Worm (Caenorhabditis elegans) whole organism, early embryonic: Measurements from ENCODE around the gene C06A1.3.

ENCODE experiments used
- B0310.2 ChIP-seq: sonication (generic microtip); optimal IDR thresholded peaks from 2 replicates; lab custom pipeline; 2016; ENCODE audit warnings: mild to moderate bottlenecking, missing genetic modification characterization, missing compliant biosample characterization
- F13C5.2 ChIP-seq: sonication (generic microtip); optimal IDR thresholded peaks from 2 replicates; lab custom pipeline; 2017; ENCODE audit warnings: mild to moderate bottlenecking, missing genetic modification characterization, inconsistent platforms, missing compliant biosample characterization
- aly-1 ChIP-seq: sonication (generic microtip); optimal IDR thresholded peaks from 2 replicates; lab custom pipeline; 2016; ENCODE audit warnings: missing genetic modification characterization, missing compliant biosample characterization
- ama-1 ChIP-seq: fragments of 150-350 bp; optimal IDR thresholded peaks from 2 replicates; lab custom pipeline; 2014
- ceh-13 ChIP-seq: fragments of 200-800 bp; sonication (Bioruptor generic); optimal IDR thresholded peaks from 2 replicates; lab custom pipeline; 2018; ENCODE audit warnings: mild to moderate bottlenecking, missing genetic modification characterization, missing compliant biosample characterization
- ceh-36 ChIP-seq: sonication (generic microtip); optimal IDR thresholded peaks from 2 replicates; lab custom pipeline; 2016; ENCODE audit warnings: missing genetic modification characterization, inconsistent platforms, missing compliant biosample characterization
- ets-7 ChIP-seq: sonication (generic microtip); optimal IDR thresholded peaks from 2 replicates; lab custom pipeline; 2016; ENCODE audit warnings: missing genotype, missing genetic modification characterization, missing compliant biosample characterization
- flt-1 ChIP-seq: fragments of 200-800 bp; sonication (Bioruptor generic); IDR thresholded peaks from 2 replicates; pipeline ENCODE4 v1.3.6; 2022; ENCODE audit warnings: missing genetic modification characterization, missing compliant biosample characterization
- hmbx-1 ChIP-seq: sonication (generic microtip); optimal IDR thresholded peaks from 2 replicates; lab custom pipeline; 2016; ENCODE audit warnings: mild to moderate bottlenecking, missing genetic modification characterization, missing compliant biosample characterization
- hmg-4 ChIP-seq: fragments of 200-800 bp; sonication (Bioruptor generic); optimal IDR thresholded peaks from 2 replicates; lab custom pipeline; 2018; ENCODE audit warnings: mild to moderate bottlenecking, missing genetic modification characterization, missing compliant biosample characterization
- hnd-1 ChIP-seq: sonication (generic microtip); optimal IDR thresholded peaks from 2 replicates; lab custom pipeline; 2016; ENCODE audit warnings: missing genetic modification characterization, missing compliant biosample characterization
- pes-1 ChIP-seq: fragments of 200-800 bp; sonication (Bioruptor generic); IDR thresholded peaks from 2 replicates; pipeline ENCODE4 v1.3.6; 2022; ENCODE audit warnings: missing genetic modification reagents, missing genetic modification characterization, missing compliant biosample characterization
- scrt-1 ChIP-seq: fragments of 200-800 bp; sonication (Bioruptor generic); IDR thresholded peaks from 2 replicates; pipeline ENCODE4 v1.3.6; 2022; ENCODE audit warnings: missing genetic modification characterization, missing compliant biosample characterization
- sea-1 ChIP-seq: fragments of 200-800 bp; sonication (Bioruptor generic); conservative IDR thresholded peaks from 2 replicates; pipeline ENCODE4 v1.3.6; 2022; ENCODE audit warnings: missing genetic modification characterization, missing compliant biosample characterization
- tbx-11 ChIP-seq: fragments of 200-800 bp; sonication (Bioruptor generic); IDR thresholded peaks from 2 replicates; pipeline ENCODE4 v1.3.6; 2022; ENCODE audit warnings: missing genetic modification characterization, missing compliant biosample characterization
- tbx-37 ChIP-seq: fragments of 200-800 bp; sonication (Bioruptor generic); conservative IDR thresholded peaks from 2 replicates; pipeline ENCODE4 v1.3.6; 2022; ENCODE audit warnings: missing genetic modification reagents, missing genetic modification characterization, missing compliant biosample characterization
- tra-4 ChIP-seq: sonication (generic microtip); optimal IDR thresholded peaks from 2 replicates; lab custom pipeline; 2017; ENCODE audit warnings: missing genetic modification characterization, missing compliant biosample characterization

C06A1.3 gene

ce11 chrII:10550173-10550572 lies 21.9 kb upstream of the C06A1.3 start:
- no peak for TF ChIP-seq aly-1 (tag; lab: Kevin White, UChicago)
- TF ChIP-seq ama-1, result no peak
- TF ChIP-seq pes-1, result no peak
- TF ChIP-seq hnd-1 (tag; lab: Kevin White, UChicago), result no peak
- no peak for TF ChIP-seq F13C5.2 (tag; lab: Kevin White, UChicago)
- TF ChIP-seq tra-4 (tag; lab: Kevin White, UChicago), result no peak
- no peak for TF ChIP-seq hmbx-1 (tag; lab: Kevin White, UChicago)
- TF ChIP-seq ceh-36 (tag; lab: Kevin White, UChicago), result no peak
- TF ChIP-seq scrt-1 (GFP tag; lab: Robert Waterston, UW), result no peak
- no peak for TF ChIP-seq flt-1
- no peak for TF ChIP-seq ets-7 (tag; lab: Kevin White, UChicago)

- no peak for TF ChIP-seq F13C5.2 (tag; lab: Kevin White, UChicago)
- TF ChIP-seq tbx-11 (GFP tag; lab: Robert Waterston, UW), result no peak
- TF ChIP-seq pes-1, result no peak
- TF ChIP-seq flt-1, result no peak
- no peak for TF ChIP-seq ceh-13
- no peak for TF ChIP-seq hnd-1 (tag; lab: Kevin White, UChicago)
- TF ChIP-seq ceh-36 (tag; lab: Kevin White, UChicago), result no peak
- TF ChIP-seq sea-1 (GFP tag; lab: Robert Waterston, UW), result no peak
- TF ChIP-seq hmbx-1 (tag; lab: Kevin White, UChicago), result no peak
- TF ChIP-seq ets-7 (tag; lab: Kevin White, UChicago), result no peak
- TF ChIP-seq tbx-37 (GFP tag; lab: Robert Waterston, UW), result no peak
- TF ChIP-seq B0310.2, result no peak
- TF ChIP-seq tra-4 (tag; lab: Kevin White, UChicago), result no peak
- no peak for TF ChIP-seq scrt-1 (GFP tag; lab: Robert Waterston, UW)
- TF ChIP-seq ama-1, result no peak
- TF ChIP-seq aly-1 (tag; lab: Kevin White, UChicago), result no peak
- TF ChIP-seq hmg-4 (GFP tag; lab: Kevin White, UChicago), result no peak
Measured at ce11 chrII:10550872-10551647, 21.0 kb upstream of the C06A1.3 start.

ce11 chrII:10551985-10552736 lies 19.9 kb upstream of the C06A1.3 start:
- TF ChIP-seq sea-1 (GFP tag; lab: Robert Waterston, UW), result no peak
- TF ChIP-seq tbx-11 (GFP tag; lab: Robert Waterston, UW), result no peak
- no peak for TF ChIP-seq ceh-13
- no peak for TF ChIP-seq pes-1
- TF ChIP-seq tra-4 (tag; lab: Kevin White, UChicago), result no peak
- TF ChIP-seq ama-1, result no peak
- TF ChIP-seq hmbx-1 (tag; lab: Kevin White, UChicago), result no peak
- TF ChIP-seq tbx-37 (GFP tag; lab: Robert Waterston, UW), result no peak
- TF ChIP-seq aly-1 (tag; lab: Kevin White, UChicago), result no peak
- TF ChIP-seq B0310.2, result no peak
- no peak for TF ChIP-seq flt-1
- no peak for TF ChIP-seq ceh-36 (tag; lab: Kevin White, UChicago)
- TF ChIP-seq F13C5.2 (tag; lab: Kevin White, UChicago), result no peak
- no peak for TF ChIP-seq hnd-1 (tag; lab: Kevin White, UChicago)
- no peak for TF ChIP-seq hmg-4 (GFP tag; lab: Kevin White, UChicago)
- TF ChIP-seq ets-7 (tag; lab: Kevin White, UChicago), result no peak
- no peak for TF ChIP-seq scrt-1 (GFP tag; lab: Robert Waterston, UW)

- TF ChIP-seq ceh-13 (no peak), ceh-36 (tag; lab: Kevin White, UChicago) (no peak), flt-1 (no peak), aly-1 (tag; lab: Kevin White, UChicago) (no peak), scrt-1 (GFP tag; lab: Robert Waterston, UW) (no peak), F13C5.2 (tag; lab: Kevin White, UChicago) (no peak), tbx-37 (GFP tag; lab: Robert Waterston, UW) (no peak), B0310.2 (no peak), sea-1 (GFP tag; lab: Robert Waterston, UW) (no peak), pes-1 (no peak), hnd-1 (tag; lab: Kevin White, UChicago) (no peak), tra-4 (tag; lab: Kevin White, UChicago) (no peak), hmg-4 (GFP tag; lab: Kevin White, UChicago) (no peak), hmbx-1 (tag; lab: Kevin White, UChicago) (no peak), tbx-11 (GFP tag; lab: Robert Waterston, UW) (no peak)
Measured at ce11 chrII:10553377-10554045, 18.6 kb upstream of the C06A1.3 start.

DNA sequence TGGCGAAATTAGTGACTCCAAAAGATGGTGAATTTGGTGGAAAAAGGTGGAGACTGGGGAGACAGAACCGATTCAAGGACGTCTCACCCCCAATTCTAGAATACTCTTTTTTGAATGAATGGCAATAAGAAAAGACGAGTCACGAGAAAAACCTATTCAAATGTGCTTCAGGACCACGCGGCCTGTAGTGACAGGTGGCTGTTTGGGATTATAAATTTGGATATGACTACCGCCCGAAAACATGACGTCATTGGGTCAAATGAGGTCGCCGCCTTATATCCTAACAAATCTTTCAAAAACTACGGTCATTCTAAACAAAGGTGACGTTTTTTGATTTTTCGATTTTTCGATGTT lies 18.0 kb upstream of the C06A1.3 start:
- no peak for TF ChIP-seq flt-1
- no peak for TF ChIP-seq ama-1
- no peak for TF ChIP-seq pes-1
- no peak for TF ChIP-seq hmbx-1 (tag; lab: Kevin White, UChicago)
- no peak for TF ChIP-seq hmg-4 (GFP tag; lab: Kevin White, UChicago)
- TF ChIP-seq ets-7 (tag; lab: Kevin White, UChicago), result no peak
- TF ChIP-seq aly-1 (tag; lab: Kevin White, UChicago), result no peak
- no peak for TF ChIP-seq B0310.2
- no peak for TF ChIP-seq ceh-13
- TF ChIP-seq hnd-1 (tag; lab: Kevin White, UChicago), result no peak
- no peak for TF ChIP-seq F13C5.2 (tag; lab: Kevin White, UChicago)
- TF ChIP-seq scrt-1 (GFP tag; lab: Robert Waterston, UW), result no peak
- no peak for TF ChIP-seq tbx-11 (GFP tag; lab: Robert Waterston, UW)

- TF ChIP-seq pes-1 (no peak), flt-1 (no peak), hmg-4 (GFP tag; lab: Kevin White, UChicago) (no peak)
Measured at ce11 chrII:10554972-10555371, 17.1 kb upstream of the C06A1.3 start, which contains the start of gene mnk-1. mnk-1 (minus strand) TSS chrII:10555044.
